Worm (Caenorhabditis elegans): ENCODE measurements around the gene C25F9.16.

ce11 chrV:19428936-19429335, 5.3 kb upstream of the C25F9.16 start:
- TF ChIP-seq ama-1 (optimal IDR thresholded peaks at IDR 0.05) (no peak), lin-15B (tag; optimal IDR thresholded peaks at IDR 0.05) (no peak)

All from whole organism, L3 larva.